Fruit fly (Drosophila melanogaster): ENCODE data around the gene Prosalpha6.
A peak's percentile ranks its signal among the peaks of the same experiment; 100 is the strongest.

- no peak for TF ChIP-seq Crg-1 (GFP tag; optimal IDR thresholded peaks at IDR 0.05)
- peak; percentile 80 for TF ChIP-seq kay (GFP tag; ENCODE audit: borderline replicate concordance)
- TF ChIP-seq CG14711 (tag; optimal IDR thresholded peaks at IDR 0.05): no peak
- TF ChIP-seq CG33017 (tag; optimal IDR thresholded peaks at IDR 0.05): no peak
- no peak for TF ChIP-seq cic (GFP tag; optimal IDR thresholded peaks at IDR 0.05)
- no peak for TF ChIP-seq Mnt (GFP tag; optimal IDR thresholded peaks at IDR 0.05)
Measured at dm6 chr2L:10226213-10226723, 5.1 kb downstream of the Prosalpha6 start.

All from whole organism, adult.